Worm (Caenorhabditis elegans) whole organism, L4/young adult: ENCODE data around the gene F08G2.5.

Experiments
- dao-5 ChIP-seq: sonication (generic microtip); optimal IDR thresholded peaks from 2 replicates; lab custom pipeline; 2016; ENCODE audit warnings: missing genotype, missing genetic modification characterization, moderate library complexity, missing compliant biosample characterization
- him-1 ChIP-seq: sonication (generic microtip); optimal IDR thresholded peaks from 2 replicates; lab custom pipeline; 2016; ENCODE audit warnings: missing genotype, missing genetic modification reagents, missing genetic modification characterization, missing compliant biosample characterization

DNA sequence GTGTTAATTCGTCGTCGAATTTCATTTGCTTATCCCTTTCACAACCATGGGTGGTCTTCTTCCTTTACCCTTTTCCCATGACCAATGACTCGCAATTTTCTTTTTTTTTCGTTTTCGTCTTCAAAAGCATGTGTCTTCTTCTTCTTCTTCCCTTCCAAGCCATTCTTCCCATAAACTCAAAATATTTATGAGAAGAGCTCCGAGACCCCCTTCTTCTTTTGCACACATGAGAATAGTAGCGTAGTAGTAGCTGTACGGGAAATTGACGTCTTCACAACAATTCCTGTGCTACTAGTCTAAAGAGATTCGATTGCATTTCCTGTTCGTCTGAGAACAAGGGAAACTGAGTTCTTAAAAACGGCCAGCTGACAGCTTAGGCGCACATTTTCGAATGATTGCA, 21.1 kb downstream of the F08G2.5 start:
- TF ChIP-seq him-1 (tag; lab: Kevin White, UChicago), result no peak
- TF ChIP-seq dao-5, result no peak
